Worm (Caenorhabditis elegans) whole organism, L1 larva: ENCODE measurements around the gene oma-1.

ENCODE experiments used
- ama-1 ChIP-seq: fragments of 150-350 bp; optimal IDR thresholded peaks from 2 replicates; lab custom pipeline; 2014
- blmp-1 ChIP-seq: fragments of 150-350 bp; optimal IDR thresholded peaks from 2 replicates; lab custom pipeline; 2014; ENCODE audit warnings: missing biosample characterization, missing genetic modification characterization
- fkh-10 ChIP-seq: sonication (generic microtip); optimal IDR thresholded peaks from 2 replicates; lab custom pipeline; 2017; ENCODE audit warnings: missing biosample characterization, missing genetic modification reagents, missing genetic modification characterization
- grh-1 ChIP-seq: fragments of 200-800 bp; sonication (Bioruptor generic); IDR thresholded peaks from 2 replicates; pipeline ENCODE4 v1.3.6; 2022; ENCODE audit warnings: missing genetic modification reagents, missing genetic modification characterization, missing compliant biosample characterization
- lin-15B ChIP-seq: fragments of 150-350 bp; sonication (generic microtip); optimal IDR thresholded peaks from 3 replicates; lab custom pipeline; 2014; ENCODE audit warnings: missing biosample characterization, missing genetic modification characterization
- nhr-71 ChIP-seq: sonication (generic microtip); optimal IDR thresholded peaks from 2 replicates; lab custom pipeline; 2016; ENCODE audit warnings: mild to moderate bottlenecking, missing genetic modification characterization, moderate library complexity, missing compliant biosample characterization
- nhr-76 ChIP-seq: sonication (generic microtip); optimal IDR thresholded peaks from 2 replicates; lab custom pipeline; 2017; ENCODE audit warnings: missing biosample characterization, missing genetic modification characterization
- snpc-4 ChIP-seq: fragments of 150-350 bp; optimal IDR thresholded peaks from 2 replicates; lab custom pipeline; 2014; ENCODE audit warnings: missing biosample characterization, missing genetic modification characterization
- unc-62 ChIP-seq: fragments of 150-350 bp; optimal IDR thresholded peaks from 2 replicates; lab custom pipeline; 2014; ENCODE audit warnings: missing biosample characterization, missing genetic modification reagents, missing genetic modification characterization
- xbp-1 ChIP-seq: sonication (generic microtip); optimal IDR thresholded peaks from 2 replicates; lab custom pipeline; 2016; ENCODE audit warnings: missing genetic modification characterization, missing compliant biosample characterization
- zag-1 ChIP-seq: fragments of 150-350 bp; optimal IDR thresholded peaks from 2 replicates; lab custom pipeline; 2014; ENCODE audit warnings: missing biosample characterization, missing genetic modification characterization
- ztf-11 ChIP-seq, 2 experiments: sonication (generic microtip); optimal IDR thresholded peaks; 2 replicates each; lab custom pipeline; 2016 to 2017; ENCODE audit warnings: missing genetic modification characterization in 2 of 2, missing biosample characterization in 1 of 2, missing compliant biosample characterization in 1 of 2

DNA sequence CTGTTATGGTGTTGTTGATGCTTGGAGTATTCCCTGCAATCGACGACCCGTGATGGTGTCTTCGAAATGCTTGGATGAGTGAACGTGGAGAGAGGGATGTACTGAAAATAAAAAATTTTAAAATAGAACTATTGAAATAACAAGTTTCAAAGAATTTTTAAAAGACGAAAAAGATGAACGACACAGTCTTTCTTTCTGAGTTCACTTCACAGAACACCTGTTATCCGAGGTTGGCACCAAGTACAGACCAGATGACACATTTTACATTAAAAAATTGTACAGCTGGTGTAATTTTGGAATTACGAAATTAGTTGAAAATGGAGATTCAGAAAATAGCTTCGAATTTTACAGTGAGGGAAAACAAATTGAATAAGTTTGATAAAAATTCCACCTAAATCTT lies 30.0 kb downstream of the oma-1 start, which contains the start of gene rap-1:
- TF ChIP-seq ztf-11 (tag; optimal IDR thresholded peaks at IDR 0.05; lab: Kevin White, UChicago) (no peak), blmp-1 (tag; lab: Kevin White, UChicago) (no peak), snpc-4 (no peak), grh-1 (GFP tag; lab: Robert Waterston, UW) (no peak), unc-62 (GFP tag; lab: Kevin White, UChicago) (no peak), zag-1 (tag; lab: Kevin White, UChicago) (no peak), nhr-71 (tag; lab: Kevin White, UChicago) (no peak), ama-1 (no peak), lin-15B (tag; lab: Kevin White, UChicago) (no peak), xbp-1 (tag; lab: Kevin White, UChicago) (no peak), nhr-76 (tag; lab: Kevin White, UChicago) (no peak), fkh-10 (GFP tag; lab: Kevin White, UChicago) (no peak)
